Worm (Caenorhabditis elegans) whole organism, young adult: ENCODE measurements around the gene ntr-2.

Experiments used
- efl-1 ChIP-seq: fragments of 150-350 bp; optimal IDR thresholded peaks from 2 replicates; lab custom pipeline; 2014; ENCODE audit warnings: missing biosample characterization, missing genetic modification reagents, missing genetic modification characterization
- ekl-4 ChIP-seq: fragments of 200-800 bp; sonication (Bioruptor generic); IDR thresholded peaks from 2 replicates; pipeline ENCODE4 v1.3.6; 2022; ENCODE audit warnings: missing genetic modification reagents, missing genetic modification characterization, missing compliant biosample characterization
- hrde-1 ChIP-seq: sonication (generic microtip); optimal IDR thresholded peaks from 2 replicates; lab custom pipeline; 2016; ENCODE audit warnings: missing genetic modification characterization, mild to moderate bottlenecking, missing compliant biosample characterization, moderate library complexity, missing genotype, missing genetic modification reagents, borderline replicate concordance
- nhr-90 ChIP-seq: sonication (generic microtip); optimal IDR thresholded peaks from 2 replicates; lab custom pipeline; 2016; ENCODE audit warnings: missing genotype, mild to moderate bottlenecking, missing genetic modification characterization, missing compliant biosample characterization
- snpc-4 ChIP-seq, 5 experiments: fragments of 150-350 bp in 1 of 5; sonication (generic microtip) in 4 of 5; optimal IDR thresholded peaks; 2 replicates each; lab custom pipeline; 2014 to 2018; ENCODE audit warnings: missing genetic modification characterization in 5 of 5, missing biosample characterization in 3 of 5, antibody characterized with exemption in 2 of 5, mild to moderate bottlenecking in 2 of 5, missing compliant biosample characterization in 2 of 5, missing genotype in 2 of 5, moderate library complexity in 2 of 5, missing genetic modification reagents in 1 of 5
- ztf-26 ChIP-seq: sonication (generic microtip); optimal IDR thresholded peaks from 2 replicates; lab custom pipeline; 2017; ENCODE audit warnings: missing genetic modification characterization, missing compliant biosample characterization

DNA sequence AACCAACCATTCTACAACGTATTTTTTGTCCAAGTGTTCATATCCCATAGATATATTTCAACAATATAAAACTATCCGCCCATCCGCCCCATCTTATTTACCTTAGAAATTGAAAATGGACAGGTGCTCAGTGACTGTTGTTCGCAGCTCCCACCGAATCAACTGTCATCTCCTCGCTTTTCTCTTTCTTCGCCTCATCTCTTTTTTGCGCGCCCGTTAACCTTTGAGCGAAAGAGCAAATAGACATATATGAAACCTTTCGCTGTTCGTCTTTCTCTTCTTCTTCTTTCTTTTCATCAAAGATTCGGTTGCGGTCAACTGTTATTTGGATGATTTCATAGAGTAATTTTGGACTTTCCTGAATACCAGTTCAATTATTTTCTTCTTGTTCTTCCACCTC is 53.1 kb downstream of the ntr-2 start, which contains the start of gene sssh-1:
- TF ChIP-seq snpc-4 (GFP tag; optimal IDR thresholded peaks at IDR 0.05; lab: Kevin White, UChicago), result no peak
- TF ChIP-seq snpc-4 (tag; optimal IDR thresholded peaks at IDR 0.05; lab: Kevin White, UChicago), result no peak
- TF ChIP-seq efl-1 (GFP tag; lab: Kevin White, UChicago), result no peak
- no peak for TF ChIP-seq nhr-90 (tag; lab: Kevin White, UChicago)
- TF ChIP-seq ekl-4 (GFP tag; lab: Robert Waterston, UW), result no peak
- TF ChIP-seq ztf-26, result no peak
- no peak for TF ChIP-seq hrde-1 (tag; lab: Kevin White, UChicago)
